Fruit fly (Drosophila melanogaster): ENCODE data around the gene CG12983.

The CG12983 gene

DNA sequence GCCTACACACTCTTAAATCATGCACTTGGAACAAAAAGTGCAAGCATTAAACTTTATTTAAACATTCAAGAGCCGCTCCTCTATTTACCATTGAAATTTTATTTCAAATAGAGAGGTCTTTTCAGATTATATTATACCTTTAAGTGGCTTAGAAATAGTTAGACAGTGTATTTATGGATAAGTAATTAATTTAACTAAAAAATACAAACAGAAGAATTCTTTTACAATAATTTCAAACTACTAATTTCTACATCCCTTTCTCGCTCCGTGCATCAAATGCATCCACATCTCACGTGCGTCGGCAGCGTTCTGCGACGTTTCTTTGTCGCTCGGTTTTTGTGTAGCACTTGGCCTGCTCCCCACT, 16.4 kb downstream of the CG12983 start (continued):
- TF ChIP-seq CG18619 (GFP tag; optimal IDR thresholded peaks at IDR 0.05) (peak; percentile 48), CG1647 (GFP tag; optimal IDR thresholded peaks at IDR 0.05) (no peak), emc (GFP tag; optimal IDR thresholded peaks at IDR 0.05) (no peak), sisA (GFP tag; IDR thresholded peaks at IDR 0.05) (peak; percentile 59; the same call in 1 of the 2 replicates), crol (GFP tag; IDR thresholded peaks at IDR 0.05) (no peak), CG7987 (GFP tag; optimal IDR thresholded peaks at IDR 0.05) (peak; percentile 19), crc (GFP tag; optimal IDR thresholded peaks at IDR 0.05) (no peak), CG32532 (GFP tag; IDR thresholded peaks at IDR 0.05) (no peak), CG1603 (tag; optimal IDR thresholded peaks at IDR 0.05) (peak; percentile 29), Hsf (GFP tag; optimal IDR thresholded peaks at IDR 0.05) (peak; percentile 60), CG11247 (GFP tag; IDR thresholded peaks at IDR 0.05) (no peak), CG7372 (GFP tag; IDR thresholded peaks at IDR 0.05) (peak; percentile 6; the same call in 1 of the 2 replicates), slbo (GFP tag; IDR thresholded peaks at IDR 0.05) (no peak), esg (GFP tag; conservative IDR thresholded peaks at IDR 0.05) (peak; percentile 45; the same call in 1 of the 2 replicates), seq (GFP tag; IDR thresholded peaks at IDR 0.05) (no peak), az2 (GFP tag; optimal IDR thresholded peaks at IDR 0.05) (peak; percentile 77), CG2202 (tag; optimal IDR thresholded peaks at IDR 0.05) (peak; percentile 63), h (optimal IDR thresholded peaks at IDR 0.05) (no peak), slou (GFP tag; optimal IDR thresholded peaks at IDR 0.05) (no peak), Ssrp (tag; optimal IDR thresholded peaks at IDR 0.05) (peak; percentile 84), Nf-YB (GFP tag; optimal IDR thresholded peaks at IDR 0.05) (no peak), ap (GFP tag; IDR thresholded peaks at IDR 0.05) (0 out of 2 replicates have a peak, but pooled peaks have one; percentile 26), tin (GFP tag; optimal IDR thresholded peaks at IDR 0.05) (peak; percentile 61), exex (tag; optimal IDR thresholded peaks at IDR 0.05) (no peak), CG10209 (GFP tag; optimal IDR thresholded peaks at IDR 0.05) (peak; percentile 55), luna (GFP tag; optimal IDR thresholded peaks at IDR 0.05) (no peak), Deaf1 (tag; optimal IDR thresholded peaks at IDR 0.05) (no peak), Nf-YC (tag; optimal IDR thresholded peaks at IDR 0.05) (no peak), sd (tag; optimal IDR thresholded peaks at IDR 0.05) (no peak), CG11085 (GFP tag; IDR thresholded peaks at IDR 0.05) (no peak), Hr51 (GFP tag; optimal IDR thresholded peaks at IDR 0.05) (peak in 1 of 2 experiments; percentile 68), CHES-1-like (GFP tag; optimal IDR thresholded peaks at IDR 0.05) (no peak), CG6689 (GFP tag; IDR thresholded peaks at IDR 0.05) (peak; percentile 68), gcm (GFP tag; optimal IDR thresholded peaks at IDR 0.05) (peak; percentile 56), CG14710 (tag; optimal IDR thresholded peaks at IDR 0.05) (peak; percentile 79), run (tag; optimal IDR thresholded peaks at IDR 0.05) (peak; percentile 43), bowl (GFP tag; IDR thresholded peaks at IDR 0.05) (no peak), ems (GFP tag; optimal IDR thresholded peaks at IDR 0.05) (no peak), Spps (tag; optimal IDR thresholded peaks at IDR 0.05) (peak; percentile 68), Hr78 (GFP tag; optimal IDR thresholded peaks at IDR 0.05) (peak in 1 of 2 experiments; percentile 54), Doc3 (GFP tag; IDR thresholded peaks at IDR 0.05; ENCODE audit: partially characterized antibody) (no peak), CG14441 (GFP tag; IDR thresholded peaks at IDR 0.05) (no peak), CG16779 (GFP tag; IDR thresholded peaks at IDR 0.05) (no peak), ash1 (GFP tag; optimal IDR thresholded peaks at IDR 0.05) (no peak), jing (GFP tag; optimal IDR thresholded peaks at IDR 0.05) (peak; percentile 16), Aef1 (GFP tag; IDR thresholded peaks at IDR 0.05) (no peak), ac (GFP tag; optimal IDR thresholded peaks at IDR 0.05) (no peak), fd64A (GFP tag; optimal IDR thresholded peaks at IDR 0.05) (no peak), CG12744 (GFP tag; optimal IDR thresholded peaks at IDR 0.05) (no peak), CG18599 (GFP tag; optimal IDR thresholded peaks at IDR 0.05) (peak; percentile 27), hbn (GFP tag; IDR thresholded peaks at IDR 0.05; ENCODE audit: partially characterized antibody) (no peak), CG5245 (GFP tag; optimal IDR thresholded peaks at IDR 0.05) (peak; percentile 10)
